Fruit fly (Drosophila melanogaster): ENCODE data around the gene EloA.
A peak's percentile ranks its signal among the peaks of the same experiment; 100 is the strongest.

The EloA gene

dm6 chr3R:23257986-23258427 lies 6.6 kb downstream of the EloA start, which contains the start of the genes wda and Pex11c (continued):
- peak; percentile 77 for TF ChIP-seq lilli (GFP tag; optimal IDR thresholded peaks at IDR 0.05)
- peak; percentile 59 for TF ChIP-seq fd102C (GFP tag; optimal IDR thresholded peaks at IDR 0.05)
- TF ChIP-seq CG18764 (GFP tag; optimal IDR thresholded peaks at IDR 0.05), result peak; percentile 62
- no peak for TF ChIP-seq Trl (optimal IDR thresholded peaks at IDR 0.05)
- peak; percentile 8 for TF ChIP-seq Trl (GFP tag; optimal IDR thresholded peaks at IDR 0.05)
- no peak for TF ChIP-seq wek (GFP tag; optimal IDR thresholded peaks at IDR 0.05)
- peak; percentile 91 for TF ChIP-seq HLH3B (GFP tag; IDR thresholded peaks at IDR 0.05)
- TF ChIP-seq B-H2 (GFP tag; optimal IDR thresholded peaks at IDR 0.05), result peak; percentile 64
- TF ChIP-seq CG15514 (GFP tag; optimal IDR thresholded peaks at IDR 0.05), result peak; percentile 67
- peak; percentile 66; the same call in 1 of the 3 replicates for TF ChIP-seq Doc3 (GFP tag; IDR thresholded peaks at IDR 0.05; ENCODE audit: partially characterized antibody)
- TF ChIP-seq NC2β (GFP tag; optimal IDR thresholded peaks at IDR 0.05), result peak; percentile 19
- TF ChIP-seq CG8281 (tag; optimal IDR thresholded peaks at IDR 0.05), result peak; percentile 73
- TF ChIP-seq CG14710 (tag; optimal IDR thresholded peaks at IDR 0.05), result peak; percentile 87
- peak; percentile 88 for TF ChIP-seq trem (tag; optimal IDR thresholded peaks at IDR 0.05)
- peak; percentile 19; the same call in 1 of the 3 replicates for TF ChIP-seq zen2 (GFP tag; IDR thresholded peaks at IDR 0.05; ENCODE audit: partially characterized antibody)
- no peak for TF ChIP-seq emc (GFP tag; optimal IDR thresholded peaks at IDR 0.05)
- TF ChIP-seq knrl (GFP tag; IDR thresholded peaks at IDR 0.05; ENCODE audit: partially characterized antibody), result no peak; the same call in 1 of the 3 replicates
- TF ChIP-seq lab (GFP tag; optimal IDR thresholded peaks at IDR 0.05), result peak; percentile 85
- peak; percentile 39 for TF ChIP-seq CG7786 (GFP tag; optimal IDR thresholded peaks at IDR 0.05)
- TF ChIP-seq eyg (GFP tag; optimal IDR thresholded peaks at IDR 0.05), result no peak
- peak; percentile 98 for TF ChIP-seq gem (tag; optimal IDR thresholded peaks at IDR 0.05)
- peak; percentile 77; the same call in 2 of the 3 replicates for TF ChIP-seq Opbp (GFP tag; IDR thresholded peaks at IDR 0.05; ENCODE audit: partially characterized antibody)
- TF ChIP-seq CG12155 (GFP tag; optimal IDR thresholded peaks at IDR 0.05), result peak; percentile 83
- peak; percentile 69; the same call in 1 of the 2 replicates for TF ChIP-seq cas (GFP tag; IDR thresholded peaks at IDR 0.05)
- TF ChIP-seq vfl (GFP tag; optimal IDR thresholded peaks at IDR 0.05), result no peak
- peak; percentile 44 for TF ChIP-seq D19B (GFP tag; optimal IDR thresholded peaks at IDR 0.05)
- TF ChIP-seq usp (GFP tag; optimal IDR thresholded peaks at IDR 0.05), result no peak
- peak; percentile 84 for TF ChIP-seq CG4404 (GFP tag; IDR thresholded peaks at IDR 0.05)
- peak; percentile 78 for TF ChIP-seq CG2120 (GFP tag; optimal IDR thresholded peaks at IDR 0.05)
- TF ChIP-seq pan (optimal IDR thresholded peaks at IDR 0.05), result no peak
- TF ChIP-seq pan (GFP tag; optimal IDR thresholded peaks at IDR 0.05 in 1 of 2, IDR thresholded peaks at IDR 0.05 in 1 of 2), result peak in 1 of 2 experiments; percentile 92
- no peak for TF ChIP-seq CG14965 (GFP tag; optimal IDR thresholded peaks at IDR 0.05; ENCODE audit: borderline replicate concordance)
- no peak for TF ChIP-seq fd64A (GFP tag; optimal IDR thresholded peaks at IDR 0.05)
- TF ChIP-seq tgo (GFP tag; IDR thresholded peaks at IDR 0.05), result peak; percentile 96
- TF ChIP-seq CG32767 (GFP tag; IDR thresholded peaks at IDR 0.05), result peak; percentile 88; the same call in 1 of the 2 replicates
- no peak for TF ChIP-seq ERR (GFP tag; optimal IDR thresholded peaks at IDR 0.05)
- no peak for TF ChIP-seq z (GFP tag; IDR thresholded peaks at IDR 0.05)
- no peak for TF ChIP-seq kni (GFP tag; optimal IDR thresholded peaks at IDR 0.05)
- peak; percentile 75 for TF ChIP-seq Meics (GFP tag; optimal IDR thresholded peaks at IDR 0.05)
- peak; percentile 55 for TF ChIP-seq CG4328 (GFP tag; optimal IDR thresholded peaks at IDR 0.05)
- TF ChIP-seq fd3F (GFP tag; optimal IDR thresholded peaks at IDR 0.05), result peak; percentile 88
- peak; percentile 85 for TF ChIP-seq al (GFP tag; IDR thresholded peaks at IDR 0.05)
- TF ChIP-seq Adf1 (GFP tag; IDR thresholded peaks at IDR 0.05), result peak; percentile 59
- TF ChIP-seq sd (tag; optimal IDR thresholded peaks at IDR 0.05), result no peak
- TF ChIP-seq HLH4C (GFP tag; IDR thresholded peaks at IDR 0.05; ENCODE audit: partially characterized antibody), result peak; percentile 61; the same call in 1 of the 3 replicates
- peak; percentile 83 for TF ChIP-seq CG17359 (tag; optimal IDR thresholded peaks at IDR 0.05)
- TF ChIP-seq CG4282 (GFP tag; optimal IDR thresholded peaks at IDR 0.05), result no peak
- TF ChIP-seq Sry-β (GFP tag; optimal IDR thresholded peaks at IDR 0.05), result peak; percentile 98
- peak; percentile 70 for TF ChIP-seq CG2202 (tag; optimal IDR thresholded peaks at IDR 0.05)
- peak; percentile 81 for TF ChIP-seq CG15696 (tag; optimal IDR thresholded peaks at IDR 0.05)
